Fruit fly (Drosophila melanogaster): Measurements from ENCODE around the gene Cyp4ae1.

The Cyp4ae1 gene

dm6 chrX:2165394-2165793, 13.4 kb upstream of the Cyp4ae1 start:
- TF ChIP-seq CG3726 (GFP tag; IDR thresholded peaks at IDR 0.05) (0 out of 3 replicates have a peak, but pooled peaks have one; percentile 41), CG2889 (GFP tag; IDR thresholded peaks at IDR 0.05) (no peak), Mes4 (GFP tag; optimal IDR thresholded peaks at IDR 0.05) (no peak), CG43689 (GFP tag; IDR thresholded peaks at IDR 0.05) (no peak), CG31388 (GFP tag; optimal IDR thresholded peaks at IDR 0.05) (no peak), nerfin-1 (tag; optimal IDR thresholded peaks at IDR 0.05) (no peak), CG1603 (tag; optimal IDR thresholded peaks at IDR 0.05) (peak; percentile 9), CG10462 (GFP tag; optimal IDR thresholded peaks at IDR 0.05) (no peak), Rx (GFP tag; IDR thresholded peaks at IDR 0.05) (no peak), Fer3 (tag; optimal IDR thresholded peaks at IDR 0.05) (no peak), Drgx (GFP tag; IDR thresholded peaks at IDR 0.05) (peak; percentile 81), lab (GFP tag; optimal IDR thresholded peaks at IDR 0.05) (no peak), ftz-f1 (GFP tag; optimal IDR thresholded peaks at IDR 0.05) (no peak), CG4820 (GFP tag; optimal IDR thresholded peaks at IDR 0.05) (no peak), CG17802 (tag; optimal IDR thresholded peaks at IDR 0.05) (no peak), CG15601 (tag; optimal IDR thresholded peaks at IDR 0.05) (no peak), Ets65A (GFP tag) (peak; percentile 46)

- TF ChIP-seq CG32772 (GFP tag; IDR thresholded peaks at IDR 0.05): peak; percentile 59; the same call in 1 of the 2 replicates
- no peak for TF ChIP-seq Sry-δ (GFP tag; optimal IDR thresholded peaks at IDR 0.05)
- peak; percentile 36 for TF ChIP-seq CG18262 (tag; optimal IDR thresholded peaks at IDR 0.05)
- TF ChIP-seq bcd (GFP tag; optimal IDR thresholded peaks at IDR 0.05): peak; percentile 53
- peak; percentile 49 for TF ChIP-seq az2 (GFP tag; optimal IDR thresholded peaks at IDR 0.05)
- TF ChIP-seq NC2β (GFP tag; optimal IDR thresholded peaks at IDR 0.05): peak; percentile 35
- TF ChIP-seq CG14710 (tag; optimal IDR thresholded peaks at IDR 0.05): peak; percentile 17
- TF ChIP-seq ind (GFP tag; optimal IDR thresholded peaks at IDR 0.05): peak; percentile 36
- peak; percentile 51 for TF ChIP-seq phol (tag; optimal IDR thresholded peaks at IDR 0.05)
- TF ChIP-seq oc (tag; optimal IDR thresholded peaks at IDR 0.05): peak; percentile 37
- TF ChIP-seq grau (tag; optimal IDR thresholded peaks at IDR 0.05): peak; percentile 19
- peak; percentile 55 for TF ChIP-seq CG12769 (tag; optimal IDR thresholded peaks at IDR 0.05)
- TF ChIP-seq CG1024 (GFP tag; IDR thresholded peaks at IDR 0.05): peak; percentile 47; the same call in 1 of the 2 replicates
- no peak for TF ChIP-seq insv (GFP tag; optimal IDR thresholded peaks at IDR 0.05)
- TF ChIP-seq CG6254 (GFP tag; optimal IDR thresholded peaks at IDR 0.05): peak; percentile 35
- TF ChIP-seq CG2712 (tag; optimal IDR thresholded peaks at IDR 0.05): peak; percentile 52
- TF ChIP-seq CG8944 (GFP tag; optimal IDR thresholded peaks at IDR 0.05): peak; percentile 50
- TF ChIP-seq Ada2b (GFP tag; IDR thresholded peaks at IDR 0.05): peak; percentile 43
- peak; percentile 49 for TF ChIP-seq Ssrp (tag; optimal IDR thresholded peaks at IDR 0.05)
- TF ChIP-seq CG32532 (GFP tag; IDR thresholded peaks at IDR 0.05): 0 out of 2 replicates have a peak, but pooled peaks have one; percentile 5
- 0 out of 3 replicates have a peak, but pooled peaks have one; percentile 15 for TF ChIP-seq CG2889 (GFP tag; IDR thresholded peaks at IDR 0.05)
- TF ChIP-seq H2.0 (GFP tag; IDR thresholded peaks at IDR 0.05): peak; percentile 49
- TF ChIP-seq Optix (GFP tag; IDR thresholded peaks at IDR 0.05): peak; percentile 65; the same call in 2 of the 3 replicates
- peak; percentile 43 for TF ChIP-seq Mes4 (GFP tag; optimal IDR thresholded peaks at IDR 0.05)
- TF ChIP-seq CG11504 (tag; optimal IDR thresholded peaks at IDR 0.05): peak; percentile 59
- TF ChIP-seq lmd (GFP tag; IDR thresholded peaks at IDR 0.05): peak; percentile 58; the same call in 1 of the 2 replicates
- TF ChIP-seq ttk (GFP tag; IDR thresholded peaks at IDR 0.05): peak; percentile 35; the same call in 1 of the 2 replicates
- peak; percentile 78 for TF ChIP-seq CG5953 (GFP tag; IDR thresholded peaks at IDR 0.05)
- TF ChIP-seq Rx (GFP tag; IDR thresholded peaks at IDR 0.05): no peak
- no peak for TF ChIP-seq amos (GFP tag; IDR thresholded peaks at IDR 0.05; ENCODE audit: partially characterized antibody)
- peak; percentile 44 for TF ChIP-seq Asciz (GFP tag; optimal IDR thresholded peaks at IDR 0.05)
- TF ChIP-seq crp (GFP tag; optimal IDR thresholded peaks at IDR 0.05): no peak
- peak; percentile 59; the same call in 3 of the 4 replicates for TF ChIP-seq Gug (GFP tag; IDR thresholded peaks at IDR 0.05)
- peak; percentile 8 for TF ChIP-seq CG7839 (tag; optimal IDR thresholded peaks at IDR 0.05)
- peak; percentile 43; the same call in 1 of the 2 replicates for TF ChIP-seq stc (GFP tag; IDR thresholded peaks at IDR 0.05)
- TF ChIP-seq Aef1 (GFP tag; IDR thresholded peaks at IDR 0.05): 0 out of 3 replicates have a peak, but pooled peaks have one; percentile 10
Observed at dm6 chrX:2166129-2166528, 12.7 kb upstream of the Cyp4ae1 start.
